Worm (Caenorhabditis elegans) whole organism, L4/young adult: Measurements from ENCODE around the gene algn-14.

Experiments
- W03F9.2 ChIP-seq: fragments of 150-350 bp; optimal IDR thresholded peaks from 2 replicates; lab custom pipeline; 2014; ENCODE audit warnings: missing biosample characterization, missing genetic modification characterization
- dao-5 ChIP-seq: sonication (generic microtip); optimal IDR thresholded peaks from 2 replicates; lab custom pipeline; 2016; ENCODE audit warnings: missing genotype, missing genetic modification characterization, moderate library complexity, missing compliant biosample characterization
- him-1 ChIP-seq: sonication (generic microtip); optimal IDR thresholded peaks from 2 replicates; lab custom pipeline; 2016; ENCODE audit warnings: missing genotype, missing genetic modification reagents, missing genetic modification characterization, missing compliant biosample characterization

DNA sequence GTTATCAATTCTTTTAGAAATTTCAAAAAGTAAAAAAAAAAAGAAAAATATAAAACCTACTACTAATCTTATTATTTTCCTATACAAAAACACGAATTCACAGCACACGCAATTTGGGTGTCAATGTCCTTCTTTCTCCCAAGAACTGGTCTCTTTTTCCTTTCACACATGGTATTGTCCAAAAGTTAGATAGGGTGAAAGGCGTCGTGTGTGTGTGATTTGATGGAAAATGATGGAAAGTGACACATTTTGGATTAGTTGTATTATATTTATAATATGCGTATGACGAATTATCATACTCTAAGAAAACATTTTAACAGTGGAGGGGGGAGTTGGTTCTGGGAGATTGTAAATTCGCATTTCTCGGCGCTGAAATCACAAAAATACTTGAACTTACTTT lies 24.5 kb upstream of the algn-14 start:
- TF ChIP-seq W03F9.2 (tag; lab: Kevin White, UChicago) = no peak
- TF ChIP-seq him-1 (tag; lab: Kevin White, UChicago) = no peak
- no peak for TF ChIP-seq dao-5
